Fruit fly (Drosophila melanogaster): ENCODE measurements around the gene CG11593.

The CG11593 gene

dm6 chr3L:4001500-4001899, 38.8 kb downstream of the CG11593 start:
- TF ChIP-seq Sin3A (optimal IDR thresholded peaks at IDR 0.05) (no peak), h (optimal IDR thresholded peaks at IDR 0.05) (no peak), psq (optimal IDR thresholded peaks at IDR 0.05) (no peak), Myc (optimal IDR thresholded peaks at IDR 0.05) (no peak), ttk (optimal IDR thresholded peaks at IDR 0.05) (no peak), insv (optimal IDR thresholded peaks at IDR 0.05) (no peak)

dm6 chr3L:4000711-4001110, 39.6 kb downstream of the CG11593 start:
- TF ChIP-seq insv (optimal IDR thresholded peaks at IDR 0.05) (no peak), Sin3A (optimal IDR thresholded peaks at IDR 0.05) (no peak), ttk (optimal IDR thresholded peaks at IDR 0.05) (no peak), h (optimal IDR thresholded peaks at IDR 0.05) (no peak), Myc (optimal IDR thresholded peaks at IDR 0.05) (no peak), psq (optimal IDR thresholded peaks at IDR 0.05) (no peak)

- TF ChIP-seq psq (optimal IDR thresholded peaks at IDR 0.05), result no peak
- TF ChIP-seq ttk (optimal IDR thresholded peaks at IDR 0.05), result no peak
- TF ChIP-seq Sin3A (optimal IDR thresholded peaks at IDR 0.05), result no peak
These were observed 44.7 kb downstream of the CG11593 start for dm6 chr3L:3995554-3995953.
